Worm (Caenorhabditis elegans) whole organism, young adult: ENCODE measurements around the gene pdzd-8.

ENCODE experiments used
- ZK185.1 ChIP-seq: sonication (generic microtip); optimal IDR thresholded peaks from 2 replicates; lab custom pipeline; 2016; ENCODE audit warnings: mild to moderate bottlenecking, missing genetic modification characterization, missing compliant biosample characterization; ENCODE audit not compliant: poor library complexity, severe bottlenecking
- pha-4 ChIP-seq: fragments of 150-350 bp; sonication (generic microtip); optimal IDR thresholded peaks from 2 replicates; lab custom pipeline; 2014; ENCODE audit warnings: missing biosample characterization, missing genetic modification reagents, missing genetic modification characterization

- TF ChIP-seq ZK185.1 (tag; lab: Kevin White, UChicago), result no peak
- no peak for TF ChIP-seq pha-4 (tag; lab: Kevin White, UChicago)
These were observed 21.2 kb upstream of the pdzd-8 start for ce11 chrIV:8954126-8954525.
